Fruit fly (Drosophila melanogaster) whole organism, embryonic: ENCODE measurements around the gene CG46313.
A peak's percentile ranks its signal among the peaks of the same experiment; 100 is the strongest.

Source experiments
- B-H1 ChIP-seq: fragments of 200-800 bp; sonication (Bioruptor generic); IDR thresholded peaks from 3 replicates; pipeline ENCODE4 v1.3.6; 2022; ENCODE audit warnings: missing biosample characterization, missing genetic modification characterization
- CG10366 ChIP-seq: fragments of 200-800 bp; sonication (Bioruptor generic); IDR thresholded peaks from 2 replicates; pipeline ENCODE4 v1.3.6; 2022; ENCODE audit warnings: missing biosample characterization, missing genetic modification characterization
- CG11085 ChIP-seq: fragments of 200-800 bp; sonication (Bioruptor generic); IDR thresholded peaks from 2 replicates; pipeline ENCODE4 v1.3.6; 2022; ENCODE audit warnings: missing biosample characterization, missing genetic modification characterization
- CG11093 ChIP-seq: fragments of 200-800 bp; sonication (Bioruptor generic); IDR thresholded peaks from 3 replicates; pipeline ENCODE4 v1.3.6; 2022; ENCODE audit warnings: missing biosample characterization, missing genetic modification characterization
- CG12104 ChIP-seq: fragments of 200-800 bp; sonication (Bioruptor generic); optimal IDR thresholded peaks from 3 replicates; lab custom pipeline; 2016; ENCODE audit warnings: missing biosample characterization, missing genetic modification characterization
- CG12155 ChIP-seq: fragments of 200-800 bp; sonication (Bioruptor generic); optimal IDR thresholded peaks from 3 replicates; lab custom pipeline; 2016; ENCODE audit warnings: missing biosample characterization, missing genetic modification characterization
- CG12219 ChIP-seq: fragments of 200-800 bp; sonication (Bioruptor generic); optimal IDR thresholded peaks from 3 replicates; lab custom pipeline; 2018; ENCODE audit warnings: missing biosample characterization, mild to moderate bottlenecking, missing genetic modification characterization
- CG12391 ChIP-seq: fragments of 200-800 bp; sonication (Bioruptor generic); optimal IDR thresholded peaks from 3 replicates; lab custom pipeline; 2018; ENCODE audit warnings: missing biosample characterization, mild to moderate bottlenecking, missing genetic modification characterization, moderate library complexity
- CG14667 ChIP-seq: fragments of 200-800 bp; sonication (Bioruptor generic); IDR thresholded peaks from 2 replicates; pipeline ENCODE4 v1.3.6; 2022; ENCODE audit warnings: missing biosample characterization, missing genetic modification characterization
- CG15479 ChIP-seq: fragments of 200-800 bp; sonication (Bioruptor generic); optimal IDR thresholded peaks from 3 replicates; lab custom pipeline; 2019; ENCODE audit warnings: missing biosample characterization, mild to moderate bottlenecking, missing genetic modification characterization, moderate library complexity
- CG17359 ChIP-seq: fragments of 200-800 bp; sonication (Bioruptor generic); optimal IDR thresholded peaks from 3 replicates; lab custom pipeline; 2018; ENCODE audit warnings: missing biosample characterization, mild to moderate bottlenecking, missing genetic modification characterization, moderate library complexity
- CG17385 ChIP-seq: fragments of 200-800 bp; sonication (Bioruptor generic); optimal IDR thresholded peaks from 3 replicates; lab custom pipeline; 2018; ENCODE audit warnings: missing biosample characterization, mild to moderate bottlenecking, missing genetic modification characterization
- CG18262 ChIP-seq: fragments of 200-800 bp; optimal IDR thresholded peaks from 3 replicates; lab custom pipeline; 2019; ENCODE audit warnings: missing biosample characterization, mild to moderate bottlenecking, missing genetic modification characterization, moderate library complexity
- CG1832 ChIP-seq: fragments of 200-800 bp; sonication (Bioruptor generic); optimal IDR thresholded peaks from 2 replicates; lab custom pipeline; 2017; ENCODE audit warnings: missing biosample characterization, mild to moderate bottlenecking, missing genetic modification characterization, inconsistent platforms
- CG2202 ChIP-seq: fragments of 200-800 bp; sonication (Bioruptor generic); optimal IDR thresholded peaks from 2 replicates; lab custom pipeline; 2018; ENCODE audit warnings: missing biosample characterization, mild to moderate bottlenecking, missing genetic modification characterization
- CG2678 ChIP-seq: fragments of 200-800 bp; sonication (Bioruptor generic); optimal IDR thresholded peaks from 3 replicates; lab custom pipeline; 2019; ENCODE audit warnings: missing biosample characterization, mild to moderate bottlenecking, missing genetic modification characterization, moderate library complexity
- CG2889 ChIP-seq: fragments of 200-800 bp; sonication (Bioruptor generic); IDR thresholded peaks from 3 replicates; pipeline ENCODE4 v1.3.6; 2022; ENCODE audit warnings: missing biosample characterization, missing genetic modification characterization
- CG31388 ChIP-seq: fragments of 200-800 bp; sonication (Bioruptor generic); optimal IDR thresholded peaks from 2 replicates; lab custom pipeline; 2016; ENCODE audit warnings: missing biosample characterization, missing genetic modification characterization
- CG32532 ChIP-seq: fragments of 200-800 bp; sonication (Bioruptor generic); IDR thresholded peaks from 2 replicates; pipeline ENCODE4 v1.3.6; 2022; ENCODE audit warnings: missing biosample characterization, missing genetic modification characterization
- CG32767 ChIP-seq: fragments of 200-800 bp; sonication (Bioruptor generic); IDR thresholded peaks from 2 replicates; pipeline ENCODE4 v1.3.6; 2022; ENCODE audit warnings: missing biosample characterization, missing genetic modification characterization
- CG33213 ChIP-seq: fragments of 200-800 bp; sonication (Bioruptor generic); optimal IDR thresholded peaks from 3 replicates; lab custom pipeline; 2016; ENCODE audit warnings: missing biosample characterization, missing genetic modification characterization
- CG7556 ChIP-seq: fragments of 200-800 bp; sonication (Bioruptor generic); optimal IDR thresholded peaks from 2 replicates; lab custom pipeline; 2017; ENCODE audit warnings: missing biosample characterization, mild to moderate bottlenecking, missing genetic modification characterization
- CG8281 ChIP-seq: fragments of 200-800 bp; sonication (Bioruptor generic); optimal IDR thresholded peaks from 2 replicates; lab custom pipeline; 2018; ENCODE audit warnings: missing biosample characterization, mild to moderate bottlenecking, missing genetic modification characterization, moderate library complexity
- CG8924 ChIP-seq: fragments of 200-800 bp; optimal IDR thresholded peaks from 3 replicates; lab custom pipeline; 2019; ENCODE audit warnings: missing biosample characterization, mild to moderate bottlenecking, missing genetic modification characterization, moderate library complexity
- CG9817 ChIP-seq: fragments of 200-800 bp; sonication (Bioruptor generic); optimal IDR thresholded peaks from 2 replicates; lab custom pipeline; 2018; ENCODE audit warnings: missing biosample characterization, mild to moderate bottlenecking, missing genetic modification characterization, moderate library complexity
- CG9876 ChIP-seq: fragments of 200-800 bp; sonication (Bioruptor generic); optimal IDR thresholded peaks from 2 replicates; lab custom pipeline; 2016; ENCODE audit warnings: missing biosample characterization, missing genetic modification characterization
- CHES-1-like ChIP-seq: fragments of 200-800 bp; sonication (Bioruptor generic); optimal IDR thresholded peaks from 2 replicates; lab custom pipeline; 2016; ENCODE audit warnings: missing biosample characterization, missing genetic modification characterization
- Camta ChIP-seq: fragments of 200-800 bp; sonication (Bioruptor generic); optimal IDR thresholded peaks from 2 replicates; lab custom pipeline; 2016; ENCODE audit warnings: missing biosample characterization, missing genetic modification characterization
- CrebB ChIP-seq: fragments of 200-800 bp; sonication (Bioruptor generic); optimal IDR thresholded peaks from 3 replicates; lab custom pipeline; 2018; ENCODE audit warnings: missing biosample characterization, mild to moderate bottlenecking, missing genetic modification characterization
- Doc2 ChIP-seq: fragments of 200-800 bp; sonication (Bioruptor generic); IDR thresholded peaks from 2 replicates; pipeline ENCODE4 v1.3.6; 2022; ENCODE audit warnings: missing biosample characterization, missing genetic modification characterization
- Hand ChIP-seq: fragments of 200-800 bp; sonication (Bioruptor generic); optimal IDR thresholded peaks from 2 replicates; lab custom pipeline; 2017; ENCODE audit warnings: mild to moderate bottlenecking, missing biosample characterization, missing genetic modification reagents, missing genetic modification characterization
- Med ChIP-seq: fragments of 200-800 bp; sonication (Bioruptor generic); peaks from one replicate; lab custom pipeline; 2016; ENCODE audit warnings: missing biosample characterization, missing genetic modification characterization, mild to moderate bottlenecking, inconsistent platforms, moderate library complexity
- Nf-YA ChIP-seq: fragments of 200-800 bp; sonication (Bioruptor generic); IDR thresholded peaks from 2 replicates; pipeline ENCODE4 v1.3.6; 2022; ENCODE audit warnings: missing biosample characterization, missing genetic modification characterization
- Oaz ChIP-seq: fragments of 200-800 bp; sonication (Bioruptor generic); IDR thresholded peaks from 2 replicates; pipeline ENCODE4 v1.3.6; 2022; ENCODE audit warnings: missing biosample characterization, missing genetic modification characterization
- Sin3A ChIP-seq: fragments of >200 bp; optimal IDR thresholded peaks from 2 replicates; lab custom pipeline; 2018
- ac ChIP-seq: fragments of 200-800 bp; sonication (Bioruptor generic); optimal IDR thresholded peaks from 3 replicates; lab custom pipeline; 2017; ENCODE audit warnings: missing biosample characterization, mild to moderate bottlenecking, missing genetic modification characterization
- al ChIP-seq: fragments of 200-800 bp; sonication (Bioruptor generic); IDR thresholded peaks from 2 replicates; pipeline ENCODE4 v1.3.6; 2022; ENCODE audit warnings: missing biosample characterization, missing genetic modification characterization
- amos ChIP-seq: fragments of 200-800 bp; sonication (Bioruptor generic); IDR thresholded peaks from 2 replicates; pipeline ENCODE4 v1.3.6; 2022; ENCODE audit warnings: missing biosample characterization, missing genetic modification characterization; ENCODE audit not compliant: partially characterized antibody
- ara ChIP-seq: fragments of 200-800 bp; sonication (Bioruptor generic); IDR thresholded peaks from 2 replicates; pipeline ENCODE4 v1.3.6; 2022; ENCODE audit warnings: missing biosample characterization, missing genetic modification characterization
- bab2 ChIP-seq: fragments of 200-800 bp; sonication (Bioruptor generic); optimal IDR thresholded peaks from 2 replicates; lab custom pipeline; 2016; ENCODE audit warnings: missing biosample characterization, missing genetic modification characterization
- cad ChIP-seq: fragments of >200 bp; optimal IDR thresholded peaks from 2 replicates; lab custom pipeline; 2017; ENCODE audit warnings: missing biosample characterization, missing genetic modification characterization
- dati ChIP-seq: fragments of 200-800 bp; sonication (Bioruptor generic); IDR thresholded peaks from 2 replicates; pipeline ENCODE4 v1.3.6; 2022; ENCODE audit warnings: missing biosample characterization, missing genetic modification characterization
- ewg ChIP-seq: fragments of 200-800 bp; sonication (Bioruptor generic); optimal IDR thresholded peaks from 3 replicates; lab custom pipeline; 2017; ENCODE audit warnings: mild to moderate bottlenecking, missing biosample characterization, missing genetic modification reagents, missing genetic modification characterization
- prd ChIP-seq, 3 experiments: fragments of >200 bp in 2 of 3; fragments of 200-800 bp in 1 of 3; sonication (Bioruptor generic) in 1 of 3; optimal IDR thresholded peaks in 2 of 3; IDR thresholded peaks in 1 of 3; 2 replicates in 2 of 3; 3 replicates in 1 of 3; pipeline versions ENCODE4 v1.3.6 to Lab custom; 2017 to 2022; ENCODE audit warnings: missing biosample characterization in 1 of 3, missing genetic modification characterization in 1 of 3
- repo ChIP-seq: fragments of 200-800 bp; sonication (Bioruptor generic); optimal IDR thresholded peaks from 2 replicates; lab custom pipeline; 2016; ENCODE audit warnings: missing biosample characterization, missing genetic modification characterization
- row ChIP-seq: fragments of 200-800 bp; sonication (Bioruptor generic); IDR thresholded peaks from 3 replicates; pipeline ENCODE4 v1.3.6; 2022; ENCODE audit warnings: missing biosample characterization, missing genetic modification characterization
- seq ChIP-seq: fragments of 200-800 bp; sonication (Bioruptor generic); IDR thresholded peaks from 2 replicates; pipeline ENCODE4 v1.3.6; 2022; ENCODE audit warnings: missing biosample characterization, missing genetic modification characterization
- sr ChIP-seq: fragments of 200-800 bp; sonication (Bioruptor generic); IDR thresholded peaks from 3 replicates; pipeline ENCODE4 v1.3.6; 2022; ENCODE audit warnings: missing biosample characterization, missing genetic modification characterization
- trh ChIP-seq: fragments of 200-800 bp; sonication (Bioruptor generic); optimal IDR thresholded peaks from 2 replicates; lab custom pipeline; 2016; ENCODE audit warnings: missing biosample characterization, missing genetic modification characterization
- vvl ChIP-seq: fragments of 200-800 bp; sonication (Bioruptor generic); IDR thresholded peaks from 2 replicates; pipeline ENCODE4 v1.3.6; 2022; ENCODE audit warnings: missing biosample characterization, missing genetic modification characterization
- zf30C ChIP-seq: fragments of 200-800 bp; sonication (Bioruptor generic); optimal IDR thresholded peaks from 3 replicates; lab custom pipeline; 2018; ENCODE audit warnings: missing biosample characterization, mild to moderate bottlenecking, missing genetic modification characterization

CG46313 gene

DNA sequence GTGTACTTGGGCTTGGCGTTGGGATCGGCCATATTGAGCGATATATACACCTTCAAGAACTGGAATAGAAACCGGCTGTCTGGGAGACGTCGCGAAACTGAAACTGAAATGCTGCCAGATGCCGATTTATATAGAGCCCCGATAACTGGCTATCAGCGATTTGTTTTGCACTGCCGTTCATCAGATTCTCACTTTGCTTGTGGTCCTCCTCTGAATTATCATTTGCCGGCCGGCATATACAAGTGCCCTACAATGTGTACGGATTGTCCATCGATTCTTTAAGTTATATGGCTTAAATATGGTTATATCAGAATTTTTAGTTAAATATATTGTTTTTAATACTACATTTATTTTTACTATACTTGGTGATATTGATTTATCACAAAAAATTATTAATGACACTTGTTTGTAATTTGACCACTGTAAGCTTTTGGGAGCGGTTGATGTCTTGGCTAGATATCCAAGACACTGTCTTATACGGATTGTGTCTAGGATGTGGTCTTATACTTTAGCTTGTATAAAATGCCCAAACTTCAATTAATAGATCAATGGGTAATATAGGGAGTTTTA, 10.2 kb downstream of the CG46313 start, which contains the start of gene CG31075 (continued):
- TF ChIP-seq CG15479 (GFP tag; lab: Kevin White, UChicago) (no peak), Oaz (GFP tag; lab: Robert Waterston, UW) (peak; percentile 62), vvl (GFP tag; lab: Robert Waterston, UW) (peak; percentile 62), Camta (GFP tag; lab: Kevin White, UChicago) (no peak), CG9817 (tag; lab: Kevin White, UChicago) (peak; percentile 48), CrebB (tag; lab: Kevin White, UChicago) (no peak), row (GFP tag; lab: Robert Waterston, UW) (peak; percentile 79), trh (GFP tag; lab: Kevin White, UChicago) (no peak), CG12391 (tag; lab: Kevin White, UChicago) (peak; percentile 41), sr (GFP tag; lab: Robert Waterston, UW) (no peak), repo (GFP tag; lab: Kevin White, UChicago) (no peak), CG31388 (no peak), CG33213 (GFP tag; lab: Kevin White, UChicago) (no peak), ara (no peak), CG8924 (tag; lab: Kevin White, UChicago) (peak; percentile 51), Sin3A (lab: Kevin White, UChicago) (no peak), CG11093 (GFP tag; lab: Robert Waterston, UW) (0 out of 3 replicates have a peak, but pooled peaks have one; percentile 7), Med (peak; percentile 84), amos (GFP tag; lab: Robert Waterston, UW) (no peak), CG18262 (tag; lab: Kevin White, UChicago) (no peak), CG2202 (no peak), CG2889 (GFP tag; lab: Robert Waterston, UW) (0 out of 3 replicates have a peak, but pooled peaks have one; percentile 4), CG12219 (GFP tag; lab: Kevin White, UChicago) (no peak), CG17385 (no peak), CHES-1-like (no peak), cad (GFP tag; lab: Kevin White, UChicago) (no peak), CG14667 (GFP tag; lab: Robert Waterston, UW) (peak; percentile 46; the same call in 1 of the 2 replicates), dati (GFP tag; lab: Robert Waterston, UW) (no peak), CG1832 (GFP tag; lab: Kevin White, UChicago) (no peak), CG8281 (tag; lab: Kevin White, UChicago) (no peak), CG10366 (GFP tag; lab: Robert Waterston, UW) (peak; percentile 44), seq (GFP tag; lab: Robert Waterston, UW) (peak; percentile 53), Hand (GFP tag; lab: Kevin White, UChicago) (no peak), ac (no peak), CG32767 (peak; percentile 49; the same call in 1 of the 2 replicates), al (GFP tag; lab: Robert Waterston, UW) (0 out of 2 replicates have a peak, but pooled peaks have one; percentile 35), B-H1 (GFP tag; lab: Robert Waterston, UW) (peak; percentile 28; the same call in 1 of the 3 replicates), CG12104 (GFP tag; lab: Kevin White, UChicago) (peak; percentile 34), CG11085 (GFP tag; lab: Robert Waterston, UW) (0 out of 2 replicates have a peak, but pooled peaks have one; percentile 16), CG12155 (GFP tag; lab: Kevin White, UChicago) (peak; percentile 37), CG2678 (peak; percentile 60), Nf-YA (GFP tag; lab: Robert Waterston, UW) (peak; percentile 52), ewg (no peak), zf30C (GFP tag; lab: Kevin White, UChicago) (no peak), bab2 (GFP tag; lab: Kevin White, UChicago) (no peak), CG9876 (GFP tag; lab: Kevin White, UChicago) (no peak), CG7556 (peak; percentile 57), prd (optimal IDR thresholded peaks at IDR 0.05; lab: Kevin White, UChicago) (no peak), prd (GFP tag; IDR thresholded peaks at IDR 0.05; lab: Robert Waterston, UW) (peak; percentile 26; the same call in 1 of the 3 replicates), CG17359 (tag; lab: Kevin White, UChicago) (peak; percentile 65), Doc2 (GFP tag; lab: Robert Waterston, UW) (no peak), CG32532 (GFP tag; lab: Robert Waterston, UW) (peak; percentile 83)
